Fruit fly (Drosophila melanogaster) whole organism, embryonic: ENCODE results near the gene CG14882.

ENCODE experiments used
- Atf3 ChIP-seq: fragments of 200-800 bp; sonication (Bioruptor generic); optimal IDR thresholded peaks from 3 replicates; lab custom pipeline; 2016; ENCODE audit warnings: missing biosample characterization, missing genetic modification characterization
- B-H1 ChIP-seq: fragments of 200-800 bp; sonication (Bioruptor generic); IDR thresholded peaks from 3 replicates; pipeline ENCODE4 v1.3.6; 2022; ENCODE audit warnings: missing biosample characterization, missing genetic modification characterization
- CG1024 ChIP-seq: fragments of 200-800 bp; sonication (Bioruptor generic); IDR thresholded peaks from 2 replicates; pipeline ENCODE4 v1.3.6; 2022; ENCODE audit warnings: missing biosample characterization, missing genetic modification characterization
- CG10565 ChIP-seq: fragments of 200-800 bp; sonication (Bioruptor generic); optimal IDR thresholded peaks from 3 replicates; lab custom pipeline; 2016; ENCODE audit warnings: missing biosample characterization, mild to moderate bottlenecking, missing genetic modification characterization
- CG11695 ChIP-seq: fragments of 200-800 bp; sonication (Bioruptor generic); IDR thresholded peaks from 3 replicates; pipeline ENCODE4 v1.3.6; 2022; ENCODE audit warnings: missing biosample characterization, missing genetic modification characterization
- CG11723 ChIP-seq: fragments of 200-800 bp; sonication (Bioruptor generic); optimal IDR thresholded peaks from 2 replicates; lab custom pipeline; 2017; ENCODE audit warnings: missing biosample characterization, mild to moderate bottlenecking, missing genetic modification characterization
- CG12219 ChIP-seq: fragments of 200-800 bp; sonication (Bioruptor generic); optimal IDR thresholded peaks from 3 replicates; lab custom pipeline; 2018; ENCODE audit warnings: missing biosample characterization, mild to moderate bottlenecking, missing genetic modification characterization
- CG12744 ChIP-seq: fragments of 200-800 bp; sonication (Bioruptor generic); optimal IDR thresholded peaks from 2 replicates; lab custom pipeline; 2016; ENCODE audit warnings: missing biosample characterization, missing genetic modification characterization
- CG1529 ChIP-seq: fragments of 200-800 bp; sonication (Bioruptor generic); optimal IDR thresholded peaks from 3 replicates; lab custom pipeline; 2018; ENCODE audit warnings: missing biosample characterization, missing genetic modification characterization
- CG15514 ChIP-seq: fragments of 200-800 bp; sonication (Bioruptor generic); optimal IDR thresholded peaks from 3 replicates; lab custom pipeline; 2017; ENCODE audit warnings: missing biosample characterization, missing genetic modification characterization, mild to moderate bottlenecking, moderate library complexity, missing genetic modification reagents
- CG1602 ChIP-seq: fragments of 200-800 bp; sonication (Bioruptor generic); optimal IDR thresholded peaks from 3 replicates; lab custom pipeline; 2016; ENCODE audit warnings: missing biosample characterization, missing genetic modification characterization
- CG17568 ChIP-seq: fragments of 200-800 bp; sonication (Bioruptor generic); optimal IDR thresholded peaks from 2 replicates; lab custom pipeline; 2018; ENCODE audit warnings: missing biosample characterization, mild to moderate bottlenecking, missing genetic modification characterization, moderate library complexity
- CG17612 ChIP-seq: fragments of 200-800 bp; sonication (Bioruptor generic); IDR thresholded peaks from 2 replicates; pipeline ENCODE4 v1.3.6; 2022; ENCODE audit warnings: missing biosample characterization, missing genetic modification characterization
- CG17802 ChIP-seq: fragments of 200-800 bp; sonication (Bioruptor generic); optimal IDR thresholded peaks from 2 replicates; lab custom pipeline; 2018; ENCODE audit warnings: missing biosample characterization, mild to moderate bottlenecking, missing genetic modification characterization, moderate library complexity
- CG17829 ChIP-seq: fragments of 200-800 bp; optimal IDR thresholded peaks from 2 replicates; lab custom pipeline; 2019; ENCODE audit warnings: missing biosample characterization, mild to moderate bottlenecking, missing genetic modification characterization, moderate library complexity
- CG18599 ChIP-seq: fragments of 200-800 bp; sonication (Bioruptor generic); optimal IDR thresholded peaks from 3 replicates; lab custom pipeline; 2017; ENCODE audit warnings: missing biosample characterization, missing genetic modification characterization, mild to moderate bottlenecking, moderate library complexity, missing genetic modification reagents
- CG30020 ChIP-seq: fragments of 200-800 bp; optimal IDR thresholded peaks from 2 replicates; lab custom pipeline; 2019; ENCODE audit warnings: missing biosample characterization, mild to moderate bottlenecking, missing genetic modification characterization, moderate library complexity
- CG43689 ChIP-seq: fragments of 200-800 bp; sonication (Bioruptor generic); IDR thresholded peaks from 2 replicates; pipeline ENCODE4 v1.3.6; 2022; ENCODE audit warnings: missing biosample characterization, missing genetic modification characterization
- CG4617 ChIP-seq: fragments of 200-800 bp; sonication (Bioruptor generic); optimal IDR thresholded peaks from 3 replicates; lab custom pipeline; 2016; ENCODE audit warnings: missing biosample characterization, missing genetic modification characterization, borderline replicate concordance
- CG5180 ChIP-seq: fragments of 200-800 bp; sonication (Bioruptor generic); optimal IDR thresholded peaks from 3 replicates; lab custom pipeline; 2017; ENCODE audit warnings: missing biosample characterization, missing genetic modification characterization, mild to moderate bottlenecking, moderate library complexity, missing genetic modification reagents
- CG6654 ChIP-seq: fragments of 200-800 bp; sonication (Bioruptor generic); optimal IDR thresholded peaks from 2 replicates; lab custom pipeline; 2017; ENCODE audit warnings: missing biosample characterization, mild to moderate bottlenecking, missing genetic modification characterization
- CG9932 ChIP-seq: fragments of 200-800 bp; sonication (Bioruptor generic); IDR thresholded peaks from 2 replicates; pipeline ENCODE4 v1.3.6; 2022; ENCODE audit warnings: missing biosample characterization, missing genetic modification characterization
- Drgx ChIP-seq: fragments of 200-800 bp; sonication (Bioruptor generic); IDR thresholded peaks from 2 replicates; pipeline ENCODE4 v1.3.6; 2022; ENCODE audit warnings: missing biosample characterization, missing genetic modification characterization
- Fer1 ChIP-seq: fragments of 200-800 bp; sonication (Bioruptor generic); optimal IDR thresholded peaks from 2 replicates; lab custom pipeline; 2017; ENCODE audit warnings: missing biosample characterization, mild to moderate bottlenecking, missing genetic modification characterization
- HHEX ChIP-seq: fragments of 200-800 bp; sonication (Bioruptor generic); optimal IDR thresholded peaks from 3 replicates; lab custom pipeline; 2017; ENCODE audit warnings: missing biosample characterization, mild to moderate bottlenecking, missing genetic modification characterization, missing genetic modification reagents
- HLH3B ChIP-seq: fragments of 200-800 bp; sonication (Bioruptor generic); IDR thresholded peaks from 2 replicates; pipeline ENCODE4 v1.3.6; 2022; ENCODE audit warnings: missing biosample characterization, missing genetic modification characterization
- Hr39 ChIP-seq: fragments of >200 bp; optimal IDR thresholded peaks from 2 replicates; lab custom pipeline; 2017
- Myb ChIP-seq: fragments of 200-800 bp; sonication (Bioruptor generic); optimal IDR thresholded peaks from 2 replicates; lab custom pipeline; 2016; ENCODE audit warnings: missing biosample characterization, missing genetic modification characterization
- NFAT ChIP-seq: fragments of 200-800 bp; sonication (Bioruptor generic); IDR thresholded peaks from 2 replicates; pipeline ENCODE4 v1.3.6; 2022; ENCODE audit warnings: missing biosample characterization, missing genetic modification characterization
- Optix ChIP-seq: fragments of 200-800 bp; sonication (Bioruptor generic); IDR thresholded peaks from 3 replicates; pipeline ENCODE4 v1.3.6; 2022; ENCODE audit warnings: missing biosample characterization, missing genetic modification characterization
- Ravus ChIP-seq: fragments of 200-800 bp; sonication (Bioruptor generic); IDR thresholded peaks from 2 replicates; pipeline ENCODE4 v1.3.6; 2022; ENCODE audit warnings: missing biosample characterization, missing genetic modification characterization
- Sox100B ChIP-seq: fragments of 200-800 bp; sonication (Bioruptor generic); optimal IDR thresholded peaks from 3 replicates; lab custom pipeline; 2018; ENCODE audit warnings: missing biosample characterization, mild to moderate bottlenecking, missing genetic modification characterization
- Taf1 ChIP-seq: fragments of 200-800 bp; sonication (Bioruptor generic); IDR thresholded peaks from 2 replicates; pipeline ENCODE4 v1.3.6; 2022; ENCODE audit warnings: missing biosample characterization, missing genetic modification characterization
- abd-A ChIP-seq: fragments of 200-800 bp; sonication (Bioruptor generic); optimal IDR thresholded peaks from 3 replicates; lab custom pipeline; 2019; ENCODE audit warnings: missing biosample characterization, mild to moderate bottlenecking, missing genetic modification characterization, moderate library complexity
- amos ChIP-seq: fragments of 200-800 bp; sonication (Bioruptor generic); IDR thresholded peaks from 2 replicates; pipeline ENCODE4 v1.3.6; 2022; ENCODE audit warnings: missing biosample characterization, missing genetic modification characterization; ENCODE audit not compliant: partially characterized antibody
- ci ChIP-seq: fragments of 200-800 bp; sonication (Bioruptor generic); IDR thresholded peaks from 3 replicates; pipeline ENCODE4 v1.3.6; 2022; ENCODE audit warnings: missing biosample characterization, missing genetic modification characterization
- crc ChIP-seq: fragments of 200-800 bp; sonication (Bioruptor generic); optimal IDR thresholded peaks from 2 replicates; lab custom pipeline; 2016; ENCODE audit warnings: missing biosample characterization, missing genetic modification characterization
- odd ChIP-seq: fragments of 200-800 bp; sonication (Bioruptor generic); optimal IDR thresholded peaks from 2 replicates; lab custom pipeline; 2017; ENCODE audit warnings: missing biosample characterization, mild to moderate bottlenecking, missing genetic modification characterization
- pho ChIP-seq: fragments of 200-800 bp; sonication (Bioruptor generic); optimal IDR thresholded peaks from 2 replicates; lab custom pipeline; 2016; ENCODE audit warnings: missing biosample characterization, missing genetic modification characterization
- phol ChIP-seq: fragments of 200-800 bp; sonication (Bioruptor generic); optimal IDR thresholded peaks from 3 replicates; lab custom pipeline; 2018; ENCODE audit warnings: missing biosample characterization, mild to moderate bottlenecking, missing genetic modification characterization, moderate library complexity
- psq ChIP-seq: fragments of 200-800 bp; sonication (Bioruptor generic); optimal IDR thresholded peaks from 2 replicates; lab custom pipeline; 2017; ENCODE audit warnings: missing biosample characterization, missing genetic modification characterization
- ro ChIP-seq: fragments of 200-800 bp; sonication (Bioruptor generic); IDR thresholded peaks from 2 replicates; pipeline ENCODE4 v1.3.6; 2022; ENCODE audit warnings: missing biosample characterization, missing genetic modification characterization
- sc ChIP-seq, 3 experiments: fragments of >200 bp in 2 of 3; fragments of 200-800 bp in 1 of 3; sonication (Bioruptor generic) in 1 of 3; optimal IDR thresholded peaks; 2 replicates in 2 of 3; 3 replicates in 1 of 3; lab custom pipeline; 2017; ENCODE audit warnings: mild to moderate bottlenecking in 1 of 3, missing biosample characterization in 1 of 3, missing genetic modification characterization in 1 of 3, missing genetic modification reagents in 1 of 3
- tap ChIP-seq: fragments of 200-800 bp; optimal IDR thresholded peaks from 3 replicates; lab custom pipeline; 2019; ENCODE audit warnings: missing biosample characterization, mild to moderate bottlenecking, missing genetic modification characterization, moderate library complexity
- tin ChIP-seq: fragments of 200-800 bp; sonication (Bioruptor generic); optimal IDR thresholded peaks from 3 replicates; lab custom pipeline; 2016; ENCODE audit warnings: missing biosample characterization, missing genetic modification characterization
- tio ChIP-seq: fragments of 200-800 bp; sonication (Bioruptor generic); optimal IDR thresholded peaks from 2 replicates; lab custom pipeline; 2017; ENCODE audit warnings: missing biosample characterization, missing genetic modification characterization, inconsistent platforms
- tll ChIP-seq, 2 experiments: fragments of 200-800 bp in 1 of 2; fragments of >200 bp in 1 of 2; sonication (Bioruptor generic) in 1 of 2; optimal IDR thresholded peaks; 2 replicates each; lab custom pipeline; 2017 to 2019; ENCODE audit warnings: missing biosample characterization in 2 of 2, missing genetic modification characterization in 2 of 2, mild to moderate bottlenecking in 1 of 2, moderate library complexity in 1 of 2
- tna ChIP-seq: fragments of 200-800 bp; sonication (Bioruptor generic); IDR thresholded peaks from 2 replicates; pipeline ENCODE4 v1.3.6; 2022; ENCODE audit warnings: missing biosample characterization, missing genetic modification characterization; ENCODE audit not compliant: partially characterized antibody
- trem ChIP-seq: fragments of 200-800 bp; optimal IDR thresholded peaks from 3 replicates; lab custom pipeline; 2019; ENCODE audit warnings: missing biosample characterization, mild to moderate bottlenecking, missing genetic modification characterization, moderate library complexity
- unpg ChIP-seq: fragments of 200-800 bp; sonication (Bioruptor generic); optimal IDR thresholded peaks from 3 replicates; lab custom pipeline; 2018; ENCODE audit warnings: missing biosample characterization, mild to moderate bottlenecking, missing genetic modification characterization, moderate library complexity
- vvl ChIP-seq: fragments of 200-800 bp; sonication (Bioruptor generic); IDR thresholded peaks from 2 replicates; pipeline ENCODE4 v1.3.6; 2022; ENCODE audit warnings: missing biosample characterization, missing genetic modification characterization

Gene CG14882

dm6 chr3R:16431707-16432106, 11.3 kb upstream of the CG14882 start (continued):
- TF ChIP-seq unpg (no peak), CG17802 (peak; percentile 1), Fer1 (GFP tag; lab: Kevin White, UChicago) (no peak), amos (GFP tag; lab: Robert Waterston, UW) (peak; percentile 74), abd-A (no peak), NFAT (peak; percentile 82), tll (GFP tag; optimal IDR thresholded peaks at IDR 0.05; lab: Kevin White, UChicago) (no peak), CG11695 (GFP tag; lab: Robert Waterston, UW) (no peak), B-H1 (GFP tag; lab: Robert Waterston, UW) (no peak), Ravus (GFP tag; lab: Robert Waterston, UW) (no peak), CG1602 (GFP tag; lab: Kevin White, UChicago) (peak; percentile 1), Myb (GFP tag; lab: Kevin White, UChicago) (peak; percentile 49), Optix (GFP tag; lab: Robert Waterston, UW) (peak; percentile 43; the same call in 2 of the 3 replicates), ro (no peak), tna (GFP tag; lab: Robert Waterston, UW) (peak; percentile 85), CG5180 (GFP tag; lab: Kevin White, UChicago) (no peak), Taf1 (GFP tag; lab: Robert Waterston, UW) (no peak), Drgx (GFP tag; lab: Robert Waterston, UW) (no peak), CG12219 (GFP tag; lab: Kevin White, UChicago) (no peak), tio (GFP tag; lab: Kevin White, UChicago) (no peak), CG1529 (GFP tag; lab: Kevin White, UChicago) (no peak), CG11723 (GFP tag; lab: Kevin White, UChicago) (no peak), HLH3B (GFP tag; lab: Robert Waterston, UW) (peak; percentile 59), tap (tag; lab: Kevin White, UChicago) (peak; percentile 43), sc (optimal IDR thresholded peaks at IDR 0.05; lab: Kevin White, UChicago) (no peak), sc (GFP tag; optimal IDR thresholded peaks at IDR 0.05; lab: Kevin White, UChicago) (no peak), CG30020 (tag; lab: Kevin White, UChicago) (no peak), ci (GFP tag; lab: Robert Waterston, UW) (peak; percentile 78; the same call in 2 of the 3 replicates), pho (GFP tag; lab: Kevin White, UChicago) (peak; percentile 14), Atf3 (GFP tag; lab: Kevin White, UChicago) (no peak), CG1024 (GFP tag; lab: Robert Waterston, UW) (no peak), CG17568 (GFP tag; lab: Kevin White, UChicago) (no peak), CG43689 (GFP tag; lab: Robert Waterston, UW) (no peak), trem (tag; lab: Kevin White, UChicago) (peak; percentile 45), CG18599 (GFP tag; lab: Kevin White, UChicago) (no peak), Hr39 (lab: Kevin White, UChicago) (no peak), CG6654 (no peak), CG17829 (tag; lab: Kevin White, UChicago) (peak; percentile 72), CG10565 (GFP tag; lab: Kevin White, UChicago) (no peak), tin (GFP tag; lab: Kevin White, UChicago) (peak; percentile 33), psq (GFP tag; lab: Kevin White, UChicago) (no peak), CG9932 (GFP tag; lab: Robert Waterston, UW) (peak; percentile 51; the same call in 1 of the 2 replicates), phol (peak; percentile 41), HHEX (GFP tag; lab: Kevin White, UChicago) (no peak), crc (GFP tag; lab: Kevin White, UChicago) (no peak), CG17612 (no peak; the same call in 1 of the 2 replicates), CG4617 (no peak), CG12744 (GFP tag; lab: Kevin White, UChicago) (peak; percentile 46), odd (GFP tag; lab: Kevin White, UChicago) (no peak), CG15514 (peak; percentile 23), vvl (GFP tag; lab: Robert Waterston, UW) (peak; percentile 76), Sox100B (GFP tag; lab: Kevin White, UChicago) (no peak)
